In genomic region chrX:7746342-7746741, dm6 we compare ENCODE assay signal across 2 fruit fly cellular contexts.
A peak's percentile ranks its signal among the peaks of the same experiment; 100 is the strongest.
TF ChIP-seq lines count a peak whose summit lies in the region.

No protein-coding gene starts in this region.

- TF ChIP-seq CTCF in whole organism, embryonic (GFP tag; optimal IDR thresholded peaks at IDR 0.05; lab: Kevin White, UChicago), result no peak

TF ChIP-seq in whole organism, embryonic, 481 proteins besides CTCF, POLR2A, EP300 and RAD21:
- TF ChIP-seq row (GFP tag; IDR thresholded peaks at IDR 0.05; lab: Robert Waterston, UW) (0 out of 3 replicates have a peak, but pooled peaks have one; percentile 1), Hr39 (optimal IDR thresholded peaks at IDR 0.05; lab: Kevin White, UChicago) (peak; percentile 84), HLH3B (GFP tag; IDR thresholded peaks at IDR 0.05; lab: Robert Waterston, UW) (no peak), CG15514 (GFP tag; optimal IDR thresholded peaks at IDR 0.05; lab: Kevin White, UChicago) (peak; percentile 74)

TF ChIP-seq in whole organism, wandering third instar larva, 38 proteins besides CTCF, POLR2A, EP300 and RAD21:
- TF ChIP-seq brk (GFP tag; optimal IDR thresholded peaks at IDR 0.05; lab: Kevin White, UChicago), result no peak
- TF ChIP-seq Dfd (GFP tag; optimal IDR thresholded peaks at IDR 0.05; lab: Kevin White, UChicago), result peak; percentile 96

Comparison
In these comparisons a context has a peak if more than half of its experiments do, and no peak if none do; other contexts are left out.
1. Of the 10 proteins assayed by ChIP-seq in both whole organism, embryonic and whole organism, wandering third instar larva: peak only in whole organism, embryonic: none; only in whole organism, wandering third instar larva: Dfd; in both: none; in neither: 9.